Worm (Caenorhabditis elegans): ENCODE measurements around the gene ZC449.5.

ZC449.5 gene

ce11 chrX:4986354-4986753 lies 51.2 kb downstream of the ZC449.5 start:
- TF ChIP-seq flt-1 (GFP tag; IDR thresholded peaks at IDR 0.05) (no peak), tab-1 (GFP tag; IDR thresholded peaks at IDR 0.05) (no peak), klf-2 (GFP tag; conservative IDR thresholded peaks at IDR 0.05) (no peak), T22C8.4 (GFP tag; IDR thresholded peaks at IDR 0.05) (no peak), cog-1 (tag; optimal IDR thresholded peaks at IDR 0.05) (no peak), ztf-29 (GFP tag; IDR thresholded peaks at IDR 0.05) (no peak), ztf-23 (GFP tag; IDR thresholded peaks at IDR 0.05) (no peak), med-1 (GFP tag; optimal IDR thresholded peaks at IDR 0.05; ENCODE audit: insufficient read depth) (no peak), ref-1 (GFP tag; conservative IDR thresholded peaks at IDR 0.05) (no peak)

Data from whole organism, midembryonic.